Fruit fly (Drosophila melanogaster) whole organism, embryonic: ENCODE data around the gene Rtnl1.

Experiments
- Asciz ChIP-seq: fragments of 200-800 bp; sonication (Bioruptor generic); optimal IDR thresholded peaks from 2 replicates; lab custom pipeline; 2017; ENCODE audit warnings: missing biosample characterization, mild to moderate bottlenecking, missing genetic modification characterization, missing genetic modification reagents
- C15 ChIP-seq: fragments of 200-800 bp; sonication (Bioruptor generic); IDR thresholded peaks from 3 replicates; pipeline ENCODE4 v1.3.6; 2022; ENCODE audit warnings: missing biosample characterization, missing genetic modification characterization
- CG1024 ChIP-seq: fragments of 200-800 bp; sonication (Bioruptor generic); IDR thresholded peaks from 2 replicates; pipeline ENCODE4 v1.3.6; 2022; ENCODE audit warnings: missing biosample characterization, missing genetic modification characterization
- CG11085 ChIP-seq: fragments of 200-800 bp; sonication (Bioruptor generic); IDR thresholded peaks from 2 replicates; pipeline ENCODE4 v1.3.6; 2022; ENCODE audit warnings: missing biosample characterization, missing genetic modification characterization
- CG12104 ChIP-seq: fragments of 200-800 bp; sonication (Bioruptor generic); optimal IDR thresholded peaks from 3 replicates; lab custom pipeline; 2016; ENCODE audit warnings: missing biosample characterization, missing genetic modification characterization
- CG14014 ChIP-seq: fragments of 200-800 bp; sonication (Bioruptor generic); IDR thresholded peaks from 2 replicates; pipeline ENCODE4 v1.3.6; 2022; ENCODE audit warnings: missing biosample characterization, missing genetic modification characterization
- CG14667 ChIP-seq: fragments of 200-800 bp; sonication (Bioruptor generic); IDR thresholded peaks from 2 replicates; pipeline ENCODE4 v1.3.6; 2022; ENCODE audit warnings: missing biosample characterization, missing genetic modification characterization
- CG14710 ChIP-seq: fragments of 200-800 bp; sonication (Bioruptor generic); optimal IDR thresholded peaks from 3 replicates; lab custom pipeline; 2019; ENCODE audit warnings: missing biosample characterization, mild to moderate bottlenecking, missing genetic modification characterization, moderate library complexity
- CG15073 ChIP-seq: fragments of 200-800 bp; sonication (Bioruptor generic); optimal IDR thresholded peaks from 2 replicates; lab custom pipeline; 2016; ENCODE audit warnings: missing biosample characterization, missing genetic modification characterization
- CG16813 ChIP-seq: fragments of 200-800 bp; sonication (Bioruptor generic); IDR thresholded peaks from 3 replicates; pipeline ENCODE4 v1.3.6; 2022; ENCODE audit warnings: missing biosample characterization, missing genetic modification characterization; ENCODE audit not compliant: partially characterized antibody
- CG17385 ChIP-seq: fragments of 200-800 bp; sonication (Bioruptor generic); optimal IDR thresholded peaks from 3 replicates; lab custom pipeline; 2018; ENCODE audit warnings: missing biosample characterization, mild to moderate bottlenecking, missing genetic modification characterization
- CG17802 ChIP-seq: fragments of 200-800 bp; sonication (Bioruptor generic); optimal IDR thresholded peaks from 2 replicates; lab custom pipeline; 2018; ENCODE audit warnings: missing biosample characterization, mild to moderate bottlenecking, missing genetic modification characterization, moderate library complexity
- CG18476 ChIP-seq: fragments of 200-800 bp; sonication (Bioruptor generic); optimal IDR thresholded peaks from 2 replicates; lab custom pipeline; 2016; ENCODE audit warnings: missing biosample characterization, mild to moderate bottlenecking, missing genetic modification characterization
- CG2678 ChIP-seq: fragments of 200-800 bp; sonication (Bioruptor generic); optimal IDR thresholded peaks from 3 replicates; lab custom pipeline; 2019; ENCODE audit warnings: missing biosample characterization, mild to moderate bottlenecking, missing genetic modification characterization, moderate library complexity
- CG3838 ChIP-seq: fragments of 200-800 bp; sonication (Bioruptor generic); optimal IDR thresholded peaks from 3 replicates; lab custom pipeline; 2016; ENCODE audit warnings: missing biosample characterization, missing genetic modification characterization
- CG3847 ChIP-seq: fragments of 200-800 bp; sonication (Bioruptor generic); IDR thresholded peaks from 2 replicates; pipeline ENCODE4 v1.3.6; 2022; ENCODE audit warnings: missing biosample characterization, missing genetic modification characterization
- CG4854 ChIP-seq: fragments of 200-800 bp; sonication (Bioruptor generic); optimal IDR thresholded peaks from 2 replicates; lab custom pipeline; 2016; ENCODE audit warnings: missing biosample characterization, missing genetic modification characterization, inconsistent platforms
- CG6765 ChIP-seq: fragments of 200-800 bp; sonication (Bioruptor generic); optimal IDR thresholded peaks from 3 replicates; lab custom pipeline; 2017; ENCODE audit warnings: missing biosample characterization, mild to moderate bottlenecking, missing genetic modification characterization
- CG7963 ChIP-seq: fragments of 200-800 bp; sonication (Bioruptor generic); IDR thresholded peaks from 3 replicates; pipeline ENCODE4 v1.3.6; 2022; ENCODE audit warnings: missing biosample characterization, missing genetic modification characterization; ENCODE audit not compliant: partially characterized antibody
- Chrac-16 ChIP-seq: fragments of 200-800 bp; sonication (Bioruptor generic); optimal IDR thresholded peaks from 3 replicates; lab custom pipeline; 2016; ENCODE audit warnings: missing biosample characterization, missing genetic modification characterization
- D ChIP-seq, 2 experiments: fragments of 200-800 bp in 1 of 2; fragments of >200 bp in 1 of 2; sonication (Bioruptor generic) in 1 of 2; optimal IDR thresholded peaks; 2 replicates in 1 of 2; 3 replicates in 1 of 2; lab custom pipeline; 2017; ENCODE audit warnings: mild to moderate bottlenecking in 1 of 2, missing biosample characterization in 1 of 2, missing genetic modification characterization in 1 of 2, missing genetic modification reagents in 1 of 2
- Fer3 ChIP-seq: fragments of 200-800 bp; sonication (Bioruptor generic); optimal IDR thresholded peaks from 2 replicates; lab custom pipeline; 2018; ENCODE audit warnings: missing biosample characterization, mild to moderate bottlenecking, missing genetic modification characterization, moderate library complexity
- H2.0 ChIP-seq: fragments of 200-800 bp; sonication (Bioruptor generic); IDR thresholded peaks from 2 replicates; pipeline ENCODE4 v1.3.6; 2022; ENCODE audit warnings: missing biosample characterization, missing genetic modification characterization
- Hsf ChIP-seq: fragments of 200-800 bp; sonication (Bioruptor generic); optimal IDR thresholded peaks from 3 replicates; lab custom pipeline; 2016; ENCODE audit warnings: missing biosample characterization, missing genetic modification characterization
- Meics ChIP-seq: fragments of 200-800 bp; sonication (Bioruptor generic); optimal IDR thresholded peaks from 2 replicates; lab custom pipeline; 2017; ENCODE audit warnings: missing biosample characterization, mild to moderate bottlenecking, missing genetic modification characterization
- Rfx ChIP-seq: fragments of 200-800 bp; sonication (Bioruptor generic); IDR thresholded peaks from 2 replicates; pipeline ENCODE4 v1.3.6; 2022; ENCODE audit warnings: missing biosample characterization, missing genetic modification characterization
- Sox102F ChIP-seq: fragments of 200-800 bp; sonication (Bioruptor generic); optimal IDR thresholded peaks from 2 replicates; lab custom pipeline; 2018; ENCODE audit warnings: missing biosample characterization, mild to moderate bottlenecking, missing genetic modification characterization, moderate library complexity
- Stat92E ChIP-seq, 3 experiments: fragments of >200 bp in 2 of 3; fragments of 200-800 bp in 1 of 3; sonication (Bioruptor generic) in 1 of 3; optimal IDR thresholded peaks; 2 replicates each; lab custom pipeline; 2017 to 2019; ENCODE audit warnings: missing biosample characterization in 3 of 3, missing genetic modification characterization in 3 of 3, mild to moderate bottlenecking in 1 of 3, moderate library complexity in 1 of 3
- YL-1 ChIP-seq: fragments of 200-800 bp; sonication (Bioruptor generic); optimal IDR thresholded peaks from 3 replicates; lab custom pipeline; 2017; ENCODE audit warnings: missing biosample characterization, mild to moderate bottlenecking, missing genetic modification characterization
- ara ChIP-seq: fragments of 200-800 bp; sonication (Bioruptor generic); IDR thresholded peaks from 2 replicates; pipeline ENCODE4 v1.3.6; 2022; ENCODE audit warnings: missing biosample characterization, missing genetic modification characterization
- az2 ChIP-seq: fragments of 200-800 bp; sonication (Bioruptor generic); optimal IDR thresholded peaks from 3 replicates; lab custom pipeline; 2016; ENCODE audit warnings: missing biosample characterization, missing genetic modification characterization
- crc ChIP-seq: fragments of 200-800 bp; sonication (Bioruptor generic); optimal IDR thresholded peaks from 2 replicates; lab custom pipeline; 2016; ENCODE audit warnings: missing biosample characterization, missing genetic modification characterization
- croc ChIP-seq: fragments of 200-800 bp; sonication (Bioruptor generic); conservative IDR thresholded peaks from 3 replicates; pipeline ENCODE4 v1.3.6; 2022; ENCODE audit warnings: missing biosample characterization, missing genetic modification characterization
- dan ChIP-seq: fragments of 200-800 bp; sonication (Bioruptor generic); IDR thresholded peaks from 2 replicates; pipeline ENCODE4 v1.3.6; 2022; ENCODE audit warnings: missing biosample characterization, missing genetic modification characterization
- danr ChIP-seq: fragments of 200-800 bp; sonication (Bioruptor generic); IDR thresholded peaks from 2 replicates; pipeline ENCODE4 v1.3.6; 2022; ENCODE audit warnings: missing biosample characterization, missing genetic modification characterization
- dmrt99B ChIP-seq: fragments of 200-800 bp; sonication (Bioruptor generic); optimal IDR thresholded peaks from 2 replicates; lab custom pipeline; 2018; ENCODE audit warnings: missing biosample characterization, mild to moderate bottlenecking, missing genetic modification characterization, moderate library complexity
- fd3F ChIP-seq: fragments of 200-800 bp; sonication (Bioruptor generic); optimal IDR thresholded peaks from 2 replicates; lab custom pipeline; 2018; ENCODE audit warnings: missing biosample characterization, mild to moderate bottlenecking, missing genetic modification characterization, moderate library complexity
- gce ChIP-seq: fragments of 200-800 bp; sonication (Bioruptor generic); IDR thresholded peaks from 3 replicates; pipeline ENCODE4 v1.3.6; 2022; ENCODE audit warnings: missing biosample characterization, missing genetic modification characterization
- gt ChIP-seq: fragments of 200-800 bp; sonication (Bioruptor generic); IDR thresholded peaks from 2 replicates; pipeline ENCODE4 v1.3.6; 2022; ENCODE audit warnings: missing biosample characterization, missing genetic modification characterization
- hbn ChIP-seq: fragments of 200-800 bp; sonication (Bioruptor generic); IDR thresholded peaks from 2 replicates; pipeline ENCODE4 v1.3.6; 2022; ENCODE audit warnings: missing biosample characterization, missing genetic modification characterization; ENCODE audit not compliant: partially characterized antibody
- kah ChIP-seq: fragments of 200-800 bp; sonication (Bioruptor generic); optimal IDR thresholded peaks from 2 replicates; lab custom pipeline; 2018; ENCODE audit warnings: missing biosample characterization, mild to moderate bottlenecking, missing genetic modification characterization
- mam ChIP-seq: fragments of 200-800 bp; sonication (Bioruptor generic); optimal IDR thresholded peaks from 3 replicates; lab custom pipeline; 2016; ENCODE audit warnings: missing biosample characterization, missing genetic modification characterization
- nerfin-1 ChIP-seq: fragments of 200-800 bp; sonication (Bioruptor generic); optimal IDR thresholded peaks from 3 replicates; lab custom pipeline; 2019; ENCODE audit warnings: missing biosample characterization, mild to moderate bottlenecking, missing genetic modification characterization, moderate library complexity
- otp ChIP-seq: fragments of 200-800 bp; sonication (Bioruptor generic); IDR thresholded peaks from 3 replicates; pipeline ENCODE4, ENCODE4 v1.3.6; 2022; ENCODE audit warnings: missing biosample characterization, missing genetic modification characterization
- peb ChIP-seq: fragments of 200-800 bp; sonication (Bioruptor generic); IDR thresholded peaks from 2 replicates; pipeline ENCODE4 v1.3.6; 2022; ENCODE audit warnings: missing biosample characterization, missing genetic modification characterization
- sd ChIP-seq: fragments of 200-800 bp; sonication (Bioruptor generic); optimal IDR thresholded peaks from 3 replicates; lab custom pipeline; 2018; ENCODE audit warnings: missing biosample characterization, mild to moderate bottlenecking, missing genetic modification characterization, moderate library complexity
- tio ChIP-seq: fragments of 200-800 bp; sonication (Bioruptor generic); optimal IDR thresholded peaks from 2 replicates; lab custom pipeline; 2017; ENCODE audit warnings: missing biosample characterization, missing genetic modification characterization, inconsistent platforms
- tna ChIP-seq: fragments of 200-800 bp; sonication (Bioruptor generic); IDR thresholded peaks from 2 replicates; pipeline ENCODE4 v1.3.6; 2022; ENCODE audit warnings: missing biosample characterization, missing genetic modification characterization; ENCODE audit not compliant: partially characterized antibody
- zen ChIP-seq: fragments of 200-800 bp; sonication (Bioruptor generic); optimal IDR thresholded peaks from 3 replicates; lab custom pipeline; 2018; ENCODE audit warnings: missing biosample characterization, mild to moderate bottlenecking, missing genetic modification characterization, moderate library complexity

The Rtnl1 gene

dm6 chr2L:4976988-4977551 is 32.5 kb downstream of the Rtnl1 start, which contains the start of the genes Gmd and CG3792 (continued):
- TF ChIP-seq Stat92E (GFP tag; optimal IDR thresholded peaks at IDR 0.05; lab: Kevin White, UChicago) (peak in 1 of 3 experiments; percentile 82), tio (no peak), mam (peak; percentile 97), crc (GFP tag; lab: Kevin White, UChicago) (peak; percentile 90), croc (GFP tag; lab: Robert Waterston, UW) (peak; percentile 94), kah (GFP tag; lab: Kevin White, UChicago) (peak; percentile 87), CG2678 (tag; lab: Kevin White, UChicago) (peak; percentile 97), zen (tag; lab: Kevin White, UChicago) (peak; percentile 93), C15 (peak; percentile 92), peb (GFP tag; lab: Robert Waterston, UW) (peak; percentile 96), CG14710 (tag; lab: Kevin White, UChicago) (peak; percentile 97), H2.0 (peak; percentile 93), ara (GFP tag; lab: Robert Waterston, UW) (peak; percentile 94), Chrac-16 (GFP tag; lab: Kevin White, UChicago) (peak; percentile 91), Meics (GFP tag; lab: Kevin White, UChicago) (peak; percentile 96), dmrt99B (tag; lab: Kevin White, UChicago) (no peak), CG3847 (peak; percentile 97), CG12104 (peak; percentile 93), CG3838 (GFP tag; lab: Kevin White, UChicago) (peak; percentile 87), az2 (GFP tag; lab: Kevin White, UChicago) (peak; percentile 95), CG18476 (GFP tag; lab: Kevin White, UChicago) (peak; percentile 93), hbn (GFP tag; lab: Robert Waterston, UW) (peak; percentile 81), CG11085 (GFP tag; lab: Robert Waterston, UW) (peak; percentile 94), CG16813 (GFP tag; lab: Robert Waterston, UW) (peak; percentile 84), Asciz (GFP tag; lab: Kevin White, UChicago) (no peak), fd3F (GFP tag; lab: Kevin White, UChicago) (peak; percentile 94), Fer3 (peak; percentile 96), CG14667 (GFP tag; lab: Robert Waterston, UW) (peak; percentile 93), D (optimal IDR thresholded peaks at IDR 0.05; lab: Kevin White, UChicago) (no peak), D (GFP tag; optimal IDR thresholded peaks at IDR 0.05; lab: Kevin White, UChicago) (peak; percentile 90), gce (GFP tag; lab: Robert Waterston, UW) (peak; percentile 85; the same call in 2 of the 3 replicates), CG17802 (tag; lab: Kevin White, UChicago) (peak; percentile 81), CG7963 (GFP tag; lab: Robert Waterston, UW) (peak; percentile 76), YL-1 (GFP tag; lab: Kevin White, UChicago) (peak; percentile 82), CG4854 (GFP tag; lab: Kevin White, UChicago) (peak; percentile 95), CG6765 (GFP tag; lab: Kevin White, UChicago) (peak; percentile 90), otp (GFP tag; lab: Robert Waterston, UW) (peak; percentile 89), CG15073 (GFP tag; lab: Kevin White, UChicago) (peak; percentile 58), tna (GFP tag; lab: Robert Waterston, UW) (peak; percentile 67), CG17385 (GFP tag; lab: Kevin White, UChicago) (peak; percentile 85), dan (GFP tag; lab: Robert Waterston, UW) (peak; percentile 85), Hsf (GFP tag; lab: Kevin White, UChicago) (peak; percentile 97), CG1024 (GFP tag; lab: Robert Waterston, UW) (peak; percentile 86), sd (tag; lab: Kevin White, UChicago) (peak; percentile 93), danr (GFP tag; lab: Robert Waterston, UW) (peak; percentile 93), CG14014 (GFP tag; lab: Robert Waterston, UW) (peak; percentile 95), Sox102F (GFP tag; lab: Kevin White, UChicago) (peak; percentile 94), gt (GFP tag; lab: Robert Waterston, UW) (peak; percentile 87), nerfin-1 (peak; percentile 93), Rfx (GFP tag; lab: Robert Waterston, UW) (peak; percentile 97)
